Worm (Caenorhabditis elegans) whole organism, young adult: ENCODE measurements around the gene srz-83.

ENCODE experiments used
- C06A6.2 ChIP-seq: fragments of 200-800 bp; sonication (Bioruptor generic); conservative IDR thresholded peaks from 2 replicates; pipeline ENCODE4 v1.3.6; 2022; ENCODE audit warnings: missing genetic modification characterization, missing compliant biosample characterization
- C17E4.6 ChIP-seq: fragments of 200-800 bp; sonication (Bioruptor generic); IDR thresholded peaks from 2 replicates; pipeline ENCODE4 v1.3.6; 2022; ENCODE audit warnings: missing genetic modification reagents, missing genetic modification characterization, missing compliant biosample characterization
- D2030.7 ChIP-seq: fragments of 200-800 bp; sonication (Bioruptor generic); IDR thresholded peaks from 2 replicates; pipeline ENCODE4 v1.3.6; 2022; ENCODE audit warnings: missing genetic modification reagents, missing genetic modification characterization, missing compliant biosample characterization
- F10E7.11 ChIP-seq: sonication (generic microtip); optimal IDR thresholded peaks from 2 replicates; lab custom pipeline; 2017; ENCODE audit warnings: mild to moderate bottlenecking, missing genetic modification characterization, moderate library complexity, missing compliant biosample characterization
- K11D2.4 ChIP-seq: fragments of 200-800 bp; sonication (Bioruptor generic); IDR thresholded peaks from 2 replicates; pipeline ENCODE4 v1.3.6; 2022; ENCODE audit warnings: missing genetic modification reagents, missing genetic modification characterization, missing compliant biosample characterization
- Y53G8AR.9 ChIP-seq: fragments of 200-800 bp; sonication (Bioruptor generic); conservative IDR thresholded peaks from 2 replicates; pipeline ENCODE4 v1.3.6; 2022; ENCODE audit warnings: missing genetic modification reagents, missing genetic modification characterization, missing compliant biosample characterization
- Y67H2A.10 ChIP-seq: fragments of 200-800 bp; sonication (Bioruptor generic); conservative IDR thresholded peaks from 2 replicates; pipeline ENCODE4 v1.3.6; 2022; ENCODE audit warnings: missing genetic modification reagents, missing genetic modification characterization, missing compliant biosample characterization
- ZK185.1 ChIP-seq: sonication (generic microtip); optimal IDR thresholded peaks from 2 replicates; lab custom pipeline; 2016; ENCODE audit warnings: mild to moderate bottlenecking, missing genetic modification characterization, missing compliant biosample characterization; ENCODE audit not compliant: poor library complexity, severe bottlenecking
- akir-1 ChIP-seq: fragments of 200-800 bp; sonication (Bioruptor generic); optimal IDR thresholded peaks from 2 replicates; lab custom pipeline; 2018; ENCODE audit warnings: mild to moderate bottlenecking, missing genetic modification characterization, moderate library complexity, missing compliant biosample characterization
- atf-7 ChIP-seq: sonication (generic microtip); optimal IDR thresholded peaks from 2 replicates; lab custom pipeline; 2017; ENCODE audit warnings: mild to moderate bottlenecking, missing genetic modification characterization, missing compliant biosample characterization
- attf-5 ChIP-seq: fragments of 200-800 bp; sonication (Bioruptor generic); optimal IDR thresholded peaks from 2 replicates; lab custom pipeline; 2018; ENCODE audit warnings: mild to moderate bottlenecking, missing genetic modification characterization, missing compliant biosample characterization
- bed-2 ChIP-seq: fragments of 200-800 bp; sonication (Bioruptor generic); IDR thresholded peaks from 2 replicates; pipeline ENCODE4 v1.3.6; 2022; ENCODE audit warnings: missing genetic modification reagents, missing genetic modification characterization, missing compliant biosample characterization
- dox-1 ChIP-seq: fragments of 200-800 bp; sonication (Bioruptor generic); IDR thresholded peaks from 2 replicates; pipeline ENCODE4 v1.3.6; 2022; ENCODE audit warnings: missing genetic modification reagents, missing genetic modification characterization, missing compliant biosample characterization
- hmg-1.2 ChIP-seq: fragments of 200-800 bp; sonication (Bioruptor generic); IDR thresholded peaks from 2 replicates; pipeline ENCODE4 v1.3.6; 2022; ENCODE audit warnings: missing genetic modification reagents, missing genetic modification characterization, missing compliant biosample characterization
- lin-54 ChIP-seq: fragments of 200-800 bp; sonication (Bioruptor generic); optimal IDR thresholded peaks from 2 replicates; lab custom pipeline; 2018; ENCODE audit warnings: mild to moderate bottlenecking, missing genetic modification characterization, missing compliant biosample characterization
- madf-3 ChIP-seq: fragments of 200-800 bp; sonication (Bioruptor generic); IDR thresholded peaks from 2 replicates; pipeline ENCODE4 v1.3.6; 2022; ENCODE audit warnings: missing genetic modification reagents, missing genetic modification characterization, missing compliant biosample characterization
- madf-6 ChIP-seq: fragments of 200-800 bp; sonication (Bioruptor generic); IDR thresholded peaks from 2 replicates; pipeline ENCODE4 v1.3.6; 2022; ENCODE audit warnings: missing genetic modification reagents, missing genetic modification characterization, missing compliant biosample characterization
- mcd-1 ChIP-seq: fragments of 200-800 bp; sonication (Bioruptor generic); IDR thresholded peaks from 2 replicates; pipeline ENCODE4 v1.3.6; 2022; ENCODE audit warnings: missing genetic modification reagents, missing genetic modification characterization, missing compliant biosample characterization
- mxl-1 ChIP-seq: sonication (generic microtip); optimal IDR thresholded peaks from 2 replicates; lab custom pipeline; 2016; ENCODE audit warnings: missing genetic modification characterization, missing compliant biosample characterization
- nfya-1 ChIP-seq: sonication (generic microtip); optimal IDR thresholded peaks from 2 replicates; lab custom pipeline; 2017; ENCODE audit warnings: antibody characterized with exemption, missing compliant biosample characterization, missing genetic modification characterization, borderline replicate concordance; ENCODE audit not compliant: insufficient read depth
- nfyb-1 ChIP-seq: fragments of 200-800 bp; sonication (Bioruptor generic); IDR thresholded peaks from 2 replicates; pipeline ENCODE4 v1.3.6; 2022; ENCODE audit warnings: missing genetic modification reagents, missing genetic modification characterization, missing compliant biosample characterization
- nhr-27 ChIP-seq: fragments of 200-800 bp; sonication (Bioruptor generic); optimal IDR thresholded peaks from 2 replicates; lab custom pipeline; 2018; ENCODE audit warnings: mild to moderate bottlenecking, missing genetic modification characterization, moderate library complexity, missing compliant biosample characterization
- nhr-80 ChIP-seq: sonication (generic microtip); optimal IDR thresholded peaks from 2 replicates; lab custom pipeline; 2016; ENCODE audit warnings: missing genetic modification characterization, missing compliant biosample characterization
- nhr-90 ChIP-seq: sonication (generic microtip); optimal IDR thresholded peaks from 2 replicates; lab custom pipeline; 2016; ENCODE audit warnings: missing genotype, mild to moderate bottlenecking, missing genetic modification characterization, missing compliant biosample characterization
- pbrm-1 ChIP-seq: fragments of 200-800 bp; sonication (Bioruptor generic); IDR thresholded peaks from 2 replicates; pipeline ENCODE4 v1.3.6; 2022; ENCODE audit warnings: missing genetic modification reagents, missing genetic modification characterization, missing compliant biosample characterization
- rcor-1 ChIP-seq: fragments of 200-800 bp; sonication (Bioruptor generic); IDR thresholded peaks from 2 replicates; pipeline ENCODE4 v1.3.6; 2022; ENCODE audit warnings: missing genetic modification reagents, missing genetic modification characterization, missing compliant biosample characterization
- repo-1 ChIP-seq: sonication (generic microtip); optimal IDR thresholded peaks from 2 replicates; lab custom pipeline; 2017; ENCODE audit warnings: mild to moderate bottlenecking, missing genetic modification characterization, missing compliant biosample characterization
- tlf-1 ChIP-seq: fragments of 200-800 bp; sonication (Bioruptor generic); optimal IDR thresholded peaks from 2 replicates; lab custom pipeline; 2018; ENCODE audit warnings: mild to moderate bottlenecking, missing genetic modification characterization, missing compliant biosample characterization
- unc-130 ChIP-seq: sonication (generic microtip); optimal IDR thresholded peaks from 2 replicates; lab custom pipeline; 2016; ENCODE audit warnings: missing genetic modification reagents, missing genetic modification characterization, missing compliant biosample characterization
- unc-62 ChIP-seq: fragments of 150-350 bp; optimal IDR thresholded peaks from 2 replicates; lab custom pipeline; 2014; ENCODE audit warnings: missing biosample characterization, missing genetic modification reagents, missing genetic modification characterization
- ztf-25 ChIP-seq: fragments of 200-800 bp; sonication (Bioruptor generic); IDR thresholded peaks from 2 replicates; pipeline ENCODE4 v1.3.6; 2022; ENCODE audit warnings: missing genetic modification reagents, missing genetic modification characterization, missing compliant biosample characterization
- ztf-28 ChIP-seq: fragments of 200-800 bp; sonication (Bioruptor generic); IDR thresholded peaks from 2 replicates; pipeline ENCODE4 v1.3.6; 2022; ENCODE audit warnings: missing genetic modification reagents, missing genetic modification characterization, missing compliant biosample characterization
- ztf-3 ChIP-seq: fragments of 200-800 bp; sonication (Bioruptor generic); optimal IDR thresholded peaks from 2 replicates; lab custom pipeline; 2018; ENCODE audit warnings: mild to moderate bottlenecking, missing genetic modification characterization, missing compliant biosample characterization
- ztf-6 ChIP-seq: fragments of 200-800 bp; sonication (Bioruptor generic); IDR thresholded peaks from 2 replicates; pipeline ENCODE4 v1.3.6; 2022; ENCODE audit warnings: missing genetic modification reagents, missing genetic modification characterization, missing compliant biosample characterization

Gene srz-83

DNA sequence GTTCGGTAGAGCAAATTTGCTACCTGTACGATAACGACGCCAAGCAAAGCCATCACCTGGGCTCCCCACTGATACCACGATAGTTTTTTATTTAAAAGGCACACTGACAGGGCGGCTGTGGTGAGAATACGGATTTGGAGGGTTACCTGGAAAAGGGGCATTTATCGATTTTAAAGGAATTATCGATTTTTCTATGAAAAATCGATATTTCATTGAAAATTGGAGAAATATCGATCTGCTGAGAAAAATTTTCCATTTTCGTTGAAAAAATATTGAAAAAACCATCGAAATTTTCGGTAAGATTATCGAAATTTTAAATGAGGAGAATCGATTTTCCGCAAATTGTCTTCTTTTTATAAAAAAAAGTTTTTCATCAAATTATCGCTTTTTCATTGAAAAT lies 40.8 kb downstream of the srz-83 start:
- no peak for TF ChIP-seq ztf-6
- no peak for TF ChIP-seq ztf-25 (GFP tag; lab: Robert Waterston, UW)
- no peak for TF ChIP-seq unc-62 (GFP tag; lab: Kevin White, UChicago)
- no peak for TF ChIP-seq madf-3 (GFP tag; lab: Robert Waterston, UW)
- no peak for TF ChIP-seq Y53G8AR.9 (GFP tag; lab: Robert Waterston, UW)
- no peak for TF ChIP-seq C17E4.6 (GFP tag; lab: Robert Waterston, UW)
- TF ChIP-seq nhr-27 (tag; lab: Kevin White, UChicago): no peak
- TF ChIP-seq atf-7 (tag; lab: Kevin White, UChicago): no peak
- TF ChIP-seq D2030.7 (GFP tag; lab: Robert Waterston, UW): no peak
- TF ChIP-seq akir-1: no peak
- no peak for TF ChIP-seq C06A6.2 (GFP tag; lab: Robert Waterston, UW)
- TF ChIP-seq madf-6 (GFP tag; lab: Robert Waterston, UW): no peak
- no peak for TF ChIP-seq pbrm-1 (GFP tag; lab: Robert Waterston, UW)

DNA sequence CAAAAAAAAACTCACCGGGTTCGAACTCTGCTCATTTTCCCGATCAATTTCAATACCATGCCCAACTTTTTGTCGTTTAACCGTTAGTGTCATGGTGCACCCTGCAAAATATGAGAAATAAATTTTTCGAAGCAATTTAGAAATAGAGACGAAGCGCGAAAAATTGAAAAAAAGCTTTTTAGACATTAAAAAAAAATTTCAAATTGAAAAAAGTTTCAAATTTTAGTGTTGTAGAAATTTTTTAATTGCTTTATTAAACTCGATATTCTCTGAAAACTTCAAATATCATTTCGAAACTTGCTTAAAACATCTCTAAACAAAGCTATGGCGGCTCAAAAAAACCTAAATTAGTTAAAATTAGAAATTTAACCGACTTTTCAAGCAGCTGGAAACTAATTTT lies 43.3 kb downstream of the srz-83 start, which contains the start of gene nstp-6:
nstp-6 (minus strand) TSS at position 101 of the 400 bp plus-strand sequence.
- TF ChIP-seq ztf-3 (no peak), F10E7.11 (tag; lab: Kevin White, UChicago) (no peak), bed-2 (no peak), unc-130 (no peak), tlf-1 (GFP tag; lab: Kevin White, UChicago) (no peak), K11D2.4 (no peak), nfyb-1 (GFP tag; lab: Robert Waterston, UW) (no peak), ztf-28 (GFP tag; lab: Robert Waterston, UW) (no peak), Y67H2A.10 (GFP tag; lab: Robert Waterston, UW) (no peak), nhr-90 (tag; lab: Kevin White, UChicago) (no peak), D2030.7 (GFP tag; lab: Robert Waterston, UW) (no peak), rcor-1 (GFP tag; lab: Robert Waterston, UW) (no peak), dox-1 (GFP tag; lab: Robert Waterston, UW) (no peak), repo-1 (no peak), mxl-1 (tag; lab: Kevin White, UChicago) (no peak), lin-54 (GFP tag; lab: Kevin White, UChicago) (no peak)

DNA sequence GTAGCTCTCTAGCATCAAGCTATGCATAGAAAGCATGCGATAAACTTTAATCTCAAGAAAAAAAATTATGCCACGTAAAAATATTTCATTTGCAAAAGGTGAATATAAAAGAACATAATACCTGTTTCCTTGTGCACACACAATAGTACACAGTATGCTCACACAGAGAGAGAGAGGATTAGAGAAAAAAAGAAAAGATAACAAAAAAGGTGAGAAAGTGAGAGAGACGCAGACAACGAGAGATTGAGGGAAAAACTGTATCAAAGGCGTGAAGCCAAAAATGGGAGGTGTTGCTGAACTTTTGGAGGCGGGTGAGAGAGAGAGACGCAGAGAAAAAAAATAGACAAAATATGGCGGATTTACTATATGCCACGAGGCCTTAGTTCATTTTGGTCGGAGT lies 44.1 kb downstream of the srz-83 start:
- TF ChIP-seq mcd-1 (GFP tag; lab: Robert Waterston, UW) (0 out of 2 replicates have a peak, but pooled peaks have one; percentile 10), attf-5 (GFP tag; lab: Kevin White, UChicago) (peak; percentile 36), nhr-80 (peak; percentile 62), madf-6 (GFP tag; lab: Robert Waterston, UW) (no peak), Y53G8AR.9 (GFP tag; lab: Robert Waterston, UW) (no peak), nfya-1 (tag; lab: Kevin White, UChicago) (no peak), unc-62 (GFP tag; lab: Kevin White, UChicago) (no peak), ZK185.1 (tag; lab: Kevin White, UChicago) (no peak), hmg-1.2 (GFP tag; lab: Robert Waterston, UW) (peak; percentile 79), D2030.7 (GFP tag; lab: Robert Waterston, UW) (no peak)
